Worm (Caenorhabditis elegans) whole organism, mixed stage, embryonic: Measurements from ENCODE around the gene R102.10.

Experiments used
- ces-1 ChIP-seq: fragments of 150-350 bp; optimal IDR thresholded peaks from 2 replicates; lab custom pipeline; 2014; ENCODE audit warnings: missing biosample characterization, missing genetic modification reagents, missing genetic modification characterization
- hlh-1 ChIP-seq: fragments of 150-350 bp; optimal IDR thresholded peaks from 2 replicates; lab custom pipeline; 2014; ENCODE audit warnings: missing biosample characterization, missing genetic modification reagents, missing genetic modification characterization
- lsy-2 ChIP-seq: fragments of 150-350 bp; optimal IDR thresholded peaks from 2 replicates; lab custom pipeline; 2014; ENCODE audit warnings: missing biosample characterization, missing genetic modification characterization
- mep-1 ChIP-seq: fragments of 150-350 bp; optimal IDR thresholded peaks from 2 replicates; lab custom pipeline; 2017; ENCODE audit warnings: missing biosample characterization, missing genetic modification reagents, missing genetic modification characterization, inconsistent platforms
- nhr-237 ChIP-seq: fragments of 150-350 bp; optimal IDR thresholded peaks from 2 replicates; lab custom pipeline; 2014; ENCODE audit warnings: missing biosample characterization, missing genetic modification characterization
- nhr-28 ChIP-seq: fragments of 150-350 bp; optimal IDR thresholded peaks from 2 replicates; lab custom pipeline; 2014; ENCODE audit warnings: missing biosample characterization, missing genetic modification characterization
- pha-4 ChIP-seq: fragments of 150-350 bp; optimal IDR thresholded peaks from 2 replicates; lab custom pipeline; 2018; ENCODE audit warnings: missing biosample characterization, missing genetic modification reagents, missing genetic modification characterization
- snpc-4 ChIP-seq: fragments of 150-350 bp; optimal IDR thresholded peaks from 2 replicates; lab custom pipeline; 2014; ENCODE audit warnings: missing biosample characterization, missing genetic modification characterization
- ztf-11 ChIP-seq: fragments of 150-350 bp; optimal IDR thresholded peaks from 2 replicates; lab custom pipeline; 2014; ENCODE audit warnings: missing biosample characterization, missing genetic modification characterization

- no peak for TF ChIP-seq nhr-28 (tag; lab: Kevin White, UChicago)
- TF ChIP-seq ztf-11 (tag; lab: Kevin White, UChicago): no peak
- no peak for TF ChIP-seq hlh-1 (tag; lab: Kevin White, UChicago)
- no peak for TF ChIP-seq snpc-4
- no peak for TF ChIP-seq pha-4
- TF ChIP-seq ces-1: no peak
- no peak for TF ChIP-seq nhr-237 (tag; lab: Kevin White, UChicago)
- TF ChIP-seq mep-1 (tag; lab: Kevin White, UChicago): no peak
- TF ChIP-seq lsy-2 (tag; lab: Kevin White, UChicago): no peak
Observed at ce11 chrIV:10698486-10698885, 6.8 kb upstream of the R102.10 start.
